Worm (Caenorhabditis elegans): ENCODE measurements around the gene tag-123.
A peak's percentile ranks its signal among the peaks of the same experiment; 100 is the strongest.

The tag-123 gene

DNA sequence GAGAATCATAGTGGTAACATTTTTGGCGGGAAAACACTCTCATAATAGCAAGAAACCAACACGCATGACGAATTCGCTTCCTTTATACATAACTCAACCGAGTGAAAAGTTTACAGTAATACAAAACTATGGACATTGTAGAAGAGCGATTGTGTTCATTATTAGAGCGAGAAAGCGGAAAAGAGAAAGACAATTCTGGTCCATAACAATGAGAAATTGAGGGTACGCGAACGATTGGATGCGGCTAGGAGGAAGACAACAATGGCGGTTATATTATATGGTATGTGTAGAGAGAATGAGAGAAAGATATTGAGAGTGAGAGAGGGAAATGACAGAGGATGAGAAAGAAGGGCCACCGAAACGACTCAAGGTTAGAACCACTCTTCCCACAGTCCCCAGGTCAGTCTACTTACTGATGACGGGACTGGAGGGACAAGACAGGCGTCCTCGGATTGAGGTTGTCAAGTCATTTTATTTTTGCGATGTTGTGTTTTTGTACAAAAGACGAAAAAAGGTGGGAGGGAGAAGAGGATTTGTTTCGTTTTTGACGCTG, 4.4 kb upstream of the tag-123 start:
- TF ChIP-seq hnd-1 (tag; optimal IDR thresholded peaks at IDR 0.05) (no peak), ama-1 (optimal IDR thresholded peaks at IDR 0.05) (no peak), scrt-1 (GFP tag; IDR thresholded peaks at IDR 0.05) (no peak)

- TF ChIP-seq pes-1 (GFP tag; IDR thresholded peaks at IDR 0.05): no peak
- TF ChIP-seq hmbx-1 (tag; optimal IDR thresholded peaks at IDR 0.05): no peak
- TF ChIP-seq flt-1 (GFP tag; IDR thresholded peaks at IDR 0.05): no peak
- TF ChIP-seq tbx-37 (GFP tag; conservative IDR thresholded peaks at IDR 0.05): no peak
- no peak for TF ChIP-seq ets-7 (tag; optimal IDR thresholded peaks at IDR 0.05)
- TF ChIP-seq B0310.2 (tag; optimal IDR thresholded peaks at IDR 0.05): no peak
- no peak for TF ChIP-seq hnd-1 (tag; optimal IDR thresholded peaks at IDR 0.05)
- TF ChIP-seq F13C5.2 (tag; optimal IDR thresholded peaks at IDR 0.05): no peak
- TF ChIP-seq scrt-1 (GFP tag; IDR thresholded peaks at IDR 0.05): no peak
- TF ChIP-seq ceh-13 (GFP tag; optimal IDR thresholded peaks at IDR 0.05): no peak
- TF ChIP-seq sea-1 (GFP tag; conservative IDR thresholded peaks at IDR 0.05): no peak
- TF ChIP-seq tra-4 (tag; optimal IDR thresholded peaks at IDR 0.05): no peak
- no peak for TF ChIP-seq hmg-4 (GFP tag; optimal IDR thresholded peaks at IDR 0.05)
- TF ChIP-seq tbx-11 (GFP tag; IDR thresholded peaks at IDR 0.05): no peak
- TF ChIP-seq aly-1 (tag; optimal IDR thresholded peaks at IDR 0.05): no peak
- no peak for TF ChIP-seq ama-1 (optimal IDR thresholded peaks at IDR 0.05)
- no peak for TF ChIP-seq ceh-36 (tag; optimal IDR thresholded peaks at IDR 0.05)
These were observed 2.4 kb upstream of the tag-123 start for ce11 chrX:8424286-8424685.

DNA sequence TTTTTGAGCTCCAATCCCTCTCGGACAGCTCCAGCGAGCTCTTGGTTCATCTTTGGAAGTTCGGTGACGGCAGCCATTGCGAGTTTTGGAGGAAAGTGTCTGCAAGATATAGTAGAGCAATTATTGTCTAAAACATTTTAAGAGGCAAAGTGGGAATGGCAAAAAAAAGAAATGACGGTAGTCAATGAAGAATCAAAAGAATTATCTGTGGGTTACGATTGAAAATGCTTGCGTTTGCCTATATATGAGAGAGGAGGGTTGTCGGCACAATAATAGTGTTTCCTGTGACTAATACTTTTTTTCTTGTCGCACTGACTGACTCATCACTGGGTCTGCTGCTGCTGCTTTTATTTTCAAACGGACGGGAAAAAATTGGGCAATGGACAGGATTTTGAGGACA, 1.8 kb upstream of the tag-123 start, which contains the start of gene tth-1:
Gene tth-1, minus strand, starts transcription at position 101 of the 400 bp plus-strand sequence.
- TF ChIP-seq hmg-4 (GFP tag; optimal IDR thresholded peaks at IDR 0.05) (no peak), F13C5.2 (tag; optimal IDR thresholded peaks at IDR 0.05) (no peak), scrt-1 (GFP tag; IDR thresholded peaks at IDR 0.05) (no peak), hnd-1 (tag; optimal IDR thresholded peaks at IDR 0.05) (no peak), tbx-11 (GFP tag; IDR thresholded peaks at IDR 0.05) (0 out of 2 replicates have a peak, but pooled peaks have one; percentile 18), ets-7 (tag; optimal IDR thresholded peaks at IDR 0.05) (no peak)

DNA sequence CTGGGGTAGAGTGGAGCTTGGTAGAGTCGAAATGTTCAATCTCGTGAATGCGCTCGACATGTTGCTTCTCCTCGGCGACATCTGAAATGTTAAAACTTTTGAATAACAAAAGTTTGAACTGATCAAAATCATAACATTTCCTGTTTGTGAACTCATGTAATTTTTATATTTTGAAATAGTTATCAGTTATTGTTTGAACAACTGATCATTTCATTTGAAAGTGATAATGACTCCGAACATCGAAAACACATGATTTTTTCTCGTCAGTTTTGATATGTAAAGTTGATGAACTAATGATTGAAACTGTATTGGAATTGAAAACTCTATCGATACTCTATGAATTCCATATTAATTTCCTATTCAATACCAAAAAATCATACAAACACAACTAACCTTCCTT, 1.3 kb upstream of the tag-123 start:
- TF ChIP-seq tbx-37 (GFP tag; conservative IDR thresholded peaks at IDR 0.05): no peak
- no peak for TF ChIP-seq sea-1 (GFP tag; conservative IDR thresholded peaks at IDR 0.05)
- TF ChIP-seq aly-1 (tag; optimal IDR thresholded peaks at IDR 0.05): no peak
- TF ChIP-seq B0310.2 (tag; optimal IDR thresholded peaks at IDR 0.05): no peak
- TF ChIP-seq ets-7 (tag; optimal IDR thresholded peaks at IDR 0.05): no peak
- TF ChIP-seq tra-4 (tag; optimal IDR thresholded peaks at IDR 0.05): no peak
- no peak for TF ChIP-seq hmg-4 (GFP tag; optimal IDR thresholded peaks at IDR 0.05)
- TF ChIP-seq ama-1 (optimal IDR thresholded peaks at IDR 0.05): no peak
- no peak for TF ChIP-seq hnd-1 (tag; optimal IDR thresholded peaks at IDR 0.05)
- no peak for TF ChIP-seq tbx-11 (GFP tag; IDR thresholded peaks at IDR 0.05)
- TF ChIP-seq hmbx-1 (tag; optimal IDR thresholded peaks at IDR 0.05): no peak
- TF ChIP-seq F13C5.2 (tag; optimal IDR thresholded peaks at IDR 0.05): no peak
- no peak for TF ChIP-seq ceh-13 (GFP tag; optimal IDR thresholded peaks at IDR 0.05)
- TF ChIP-seq flt-1 (GFP tag; IDR thresholded peaks at IDR 0.05): no peak
- TF ChIP-seq pes-1 (GFP tag; IDR thresholded peaks at IDR 0.05): no peak
- TF ChIP-seq scrt-1 (GFP tag; IDR thresholded peaks at IDR 0.05): no peak
- no peak for TF ChIP-seq ceh-36 (tag; optimal IDR thresholded peaks at IDR 0.05)

ce11 chrX:8421594-8421993, 261 bp downstream of the tag-123 start:
- no peak for TF ChIP-seq pes-1 (GFP tag; IDR thresholded peaks at IDR 0.05)
- no peak for TF ChIP-seq tbx-37 (GFP tag; conservative IDR thresholded peaks at IDR 0.05)
- no peak for TF ChIP-seq hmbx-1 (tag; optimal IDR thresholded peaks at IDR 0.05)
- TF ChIP-seq ceh-36 (tag; optimal IDR thresholded peaks at IDR 0.05): no peak
- no peak for TF ChIP-seq aly-1 (tag; optimal IDR thresholded peaks at IDR 0.05)
- TF ChIP-seq hnd-1 (tag; optimal IDR thresholded peaks at IDR 0.05): no peak

ce11 chrX:8419252-8419651, 2.6 kb downstream of the tag-123 start:
- no peak for TF ChIP-seq hmg-4 (GFP tag; optimal IDR thresholded peaks at IDR 0.05)
- no peak for TF ChIP-seq hmbx-1 (tag; optimal IDR thresholded peaks at IDR 0.05)
- no peak for TF ChIP-seq F13C5.2 (tag; optimal IDR thresholded peaks at IDR 0.05)
- no peak for TF ChIP-seq tra-4 (tag; optimal IDR thresholded peaks at IDR 0.05)
- 0 out of 2 replicates have a peak, but pooled peaks have one; percentile 21 for TF ChIP-seq pes-1 (GFP tag; IDR thresholded peaks at IDR 0.05)

DNA sequence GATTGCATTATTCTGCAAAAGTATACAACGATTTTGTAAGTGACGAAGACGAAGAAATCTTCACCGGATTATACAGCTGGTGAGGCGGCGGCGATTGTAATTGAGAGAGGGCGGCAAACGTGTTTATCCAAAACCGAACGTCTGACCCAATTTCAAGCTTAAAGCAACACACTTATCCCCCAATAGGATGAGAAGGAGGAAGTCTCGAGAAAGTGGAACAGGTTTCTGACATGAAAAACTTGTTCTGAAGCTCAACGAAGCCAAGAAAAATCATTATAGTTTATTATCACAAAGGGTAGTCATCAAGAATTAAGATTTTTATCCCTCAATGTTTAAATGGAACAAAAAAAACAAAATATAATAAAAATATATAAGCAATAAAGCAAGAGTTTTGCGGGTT, 3.5 kb downstream of the tag-123 start, which contains the start of gene spp-13:
Gene spp-13, minus strand, starts transcription at position 143 of the 400 bp plus-strand sequence.
- TF ChIP-seq hmg-4 (GFP tag; optimal IDR thresholded peaks at IDR 0.05) (no peak), ama-1 (optimal IDR thresholded peaks at IDR 0.05) (peak; percentile 56)

ce11 chrX:8417727-8418126, 4.1 kb downstream of the tag-123 start:
- TF ChIP-seq tra-4 (tag; optimal IDR thresholded peaks at IDR 0.05) (no peak), hnd-1 (tag; optimal IDR thresholded peaks at IDR 0.05) (no peak), flt-1 (GFP tag; IDR thresholded peaks at IDR 0.05) (no peak), sea-1 (GFP tag; conservative IDR thresholded peaks at IDR 0.05) (no peak), tbx-11 (GFP tag; IDR thresholded peaks at IDR 0.05) (no peak), scrt-1 (GFP tag; IDR thresholded peaks at IDR 0.05) (no peak), ceh-13 (GFP tag; optimal IDR thresholded peaks at IDR 0.05) (no peak), F13C5.2 (tag; optimal IDR thresholded peaks at IDR 0.05) (no peak), ceh-36 (tag; optimal IDR thresholded peaks at IDR 0.05) (no peak), B0310.2 (tag; optimal IDR thresholded peaks at IDR 0.05) (no peak), ama-1 (optimal IDR thresholded peaks at IDR 0.05) (no peak), pes-1 (GFP tag; IDR thresholded peaks at IDR 0.05) (no peak), hmbx-1 (tag; optimal IDR thresholded peaks at IDR 0.05) (no peak), aly-1 (tag; optimal IDR thresholded peaks at IDR 0.05) (no peak)

Data from whole organism, early embryonic.